Worm (Caenorhabditis elegans): Measurements from ENCODE around the gene W06H8.6.
A peak's percentile ranks its signal among the peaks of the same experiment; 100 is the strongest.

The W06H8.6 gene

DNA sequence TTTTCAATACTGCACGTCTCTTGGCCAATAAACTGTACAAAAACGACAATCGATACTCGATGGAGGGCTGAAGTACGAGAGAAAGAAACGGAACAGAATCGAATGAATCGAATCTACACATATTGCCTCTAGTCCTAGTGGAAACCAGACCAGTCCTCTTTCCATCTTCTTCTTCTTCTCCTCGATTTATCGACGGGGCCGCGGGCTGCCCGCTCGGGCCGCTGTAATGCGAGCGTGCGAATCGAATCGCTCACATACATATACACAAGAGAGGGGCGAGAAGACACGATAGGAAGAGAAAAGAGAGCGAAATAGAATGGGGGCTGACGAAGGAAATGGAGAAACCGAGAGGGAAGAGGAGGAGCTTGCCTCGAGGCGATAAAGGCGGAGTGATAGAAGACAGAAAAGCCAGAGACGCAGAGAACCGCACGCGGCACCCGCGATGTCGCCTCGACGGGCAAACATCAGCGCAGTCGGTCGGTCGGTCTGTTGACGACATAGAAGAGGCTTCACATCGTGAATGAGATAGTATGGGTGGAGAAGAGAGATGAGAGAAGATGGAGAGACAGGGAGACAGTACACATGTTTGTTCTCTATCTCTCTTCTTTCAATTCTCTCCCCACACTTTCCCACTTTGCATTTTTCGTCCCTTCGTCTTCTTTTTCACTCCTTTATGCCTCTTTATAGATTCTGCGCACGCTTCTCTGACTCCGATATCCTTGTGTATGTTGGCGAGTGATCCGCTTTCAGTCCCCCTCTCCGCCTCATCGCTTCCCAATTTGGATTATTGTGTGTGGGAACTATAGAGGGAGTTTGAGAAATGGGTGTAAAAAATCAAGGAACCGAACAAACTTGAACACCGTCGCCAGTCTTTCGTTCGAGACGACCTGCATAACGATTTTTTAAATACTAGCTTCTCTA lies 776 bp upstream of the W06H8.6 start (continued):
- TF ChIP-seq nfyb-1 (GFP tag; IDR thresholded peaks at IDR 0.05) (peak; percentile 94; the same call in 1 of the 2 replicates), egrh-3 (GFP tag; IDR thresholded peaks at IDR 0.05) (peak; percentile 87), nhr-80 (tag; optimal IDR thresholded peaks at IDR 0.05) (peak; percentile 36), Y95B8A.8 (GFP tag; IDR thresholded peaks at IDR 0.05) (peak; percentile 39; the same call in 1 of the 2 replicates), dpff-1 (tag; optimal IDR thresholded peaks at IDR 0.05) (no peak), unc-130 (GFP tag; optimal IDR thresholded peaks at IDR 0.05) (no peak), lin-40 (tag; optimal IDR thresholded peaks at IDR 0.05) (peak; percentile 92), F49E8.2 (tag; optimal IDR thresholded peaks at IDR 0.05; ENCODE audit: insufficient read depth) (no peak), lin-35 (GFP tag; optimal IDR thresholded peaks at IDR 0.05) (peak in 1 of 3 experiments; percentile 75), rec-8 (tag; optimal IDR thresholded peaks at IDR 0.05) (no peak), zfh-2 (GFP tag; conservative IDR thresholded peaks at IDR 0.05) (peak; percentile 99), ceh-79 (tag; optimal IDR thresholded peaks at IDR 0.05) (no peak), chd-7 (tag; optimal IDR thresholded peaks at IDR 0.05) (peak; percentile 94), tlf-1 (GFP tag; optimal IDR thresholded peaks at IDR 0.05) (peak; percentile 36), bed-2 (GFP tag; IDR thresholded peaks at IDR 0.05) (0 out of 2 replicates have a peak, but pooled peaks have one; percentile 38), mcd-1 (GFP tag; IDR thresholded peaks at IDR 0.05) (peak; percentile 76), hmg-1.2 (GFP tag; IDR thresholded peaks at IDR 0.05) (peak; percentile 97), mxl-1 (tag; optimal IDR thresholded peaks at IDR 0.05) (peak; percentile 42), die-1 (tag; optimal IDR thresholded peaks at IDR 0.05) (peak; percentile 59), zim-3 (tag; optimal IDR thresholded peaks at IDR 0.05) (no peak), lsy-27 (tag; optimal IDR thresholded peaks at IDR 0.05; ENCODE audit: borderline replicate concordance, insufficient read depth) (no peak), akir-1 (GFP tag; optimal IDR thresholded peaks at IDR 0.05) (peak; percentile 45), T26A5.8 (tag; optimal IDR thresholded peaks at IDR 0.05) (no peak), hmg-20 (GFP tag; IDR thresholded peaks at IDR 0.05) (no peak), ceh-100 (GFP tag; IDR thresholded peaks at IDR 0.05) (no peak), Y56A3A.18 (GFP tag; IDR thresholded peaks at IDR 0.05) (peak; percentile 88; the same call in 1 of the 2 replicates), pbrm-1 (GFP tag; IDR thresholded peaks at IDR 0.05) (peak; percentile 81), madf-6 (GFP tag; IDR thresholded peaks at IDR 0.05) (peak; percentile 17; the same call in 1 of the 2 replicates), F57C9.4 (tag; optimal IDR thresholded peaks at IDR 0.05) (no peak), ztf-18 (tag; optimal IDR thresholded peaks at IDR 0.05) (peak; percentile 32), K11D2.4 (GFP tag; IDR thresholded peaks at IDR 0.05) (peak; percentile 81; the same call in 1 of the 2 replicates)

DNA sequence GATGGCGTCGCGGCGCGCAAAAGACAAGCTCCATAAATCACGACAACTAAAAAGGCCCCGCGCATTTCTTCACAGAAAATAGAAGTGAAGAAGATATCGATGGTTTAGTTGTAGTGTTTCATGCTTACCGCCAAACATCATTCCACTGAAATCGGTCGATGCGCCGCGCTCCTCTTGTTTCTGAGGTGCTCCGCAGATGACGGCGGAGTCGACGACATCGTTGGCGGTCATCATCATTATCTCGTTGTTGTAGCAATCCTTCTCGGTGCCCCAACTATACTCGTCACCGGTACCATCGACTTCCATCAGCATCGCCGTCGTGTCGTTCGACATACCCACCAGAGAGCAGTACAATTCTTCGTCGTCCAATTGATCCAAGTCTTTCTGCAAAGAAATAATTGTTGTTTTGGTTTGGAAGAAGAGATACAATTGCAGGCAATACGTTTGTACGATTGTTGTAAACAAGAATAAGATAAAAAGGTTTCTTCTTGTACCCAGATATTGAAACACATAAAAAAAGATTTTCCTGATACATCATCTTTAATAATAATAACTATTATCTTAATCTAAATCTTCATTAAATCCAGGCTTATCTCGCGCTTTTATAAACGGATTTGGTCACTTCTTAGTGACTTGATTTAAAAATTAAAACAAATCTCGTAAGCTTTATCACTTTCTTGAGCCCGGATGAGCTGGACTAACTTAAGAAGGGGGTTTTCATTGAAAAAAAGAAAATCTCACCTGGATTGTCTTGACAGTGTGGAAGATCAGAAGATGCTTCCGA lies 873 bp downstream of the W06H8.6 start:
- TF ChIP-seq cebp-1 (GFP tag; IDR thresholded peaks at IDR 0.05) = no peak
- TF ChIP-seq cebp-1 (tag; optimal IDR thresholded peaks at IDR 0.05) = peak; percentile 30
- TF ChIP-seq ZK185.1 (tag; optimal IDR thresholded peaks at IDR 0.05; ENCODE audit: poor library complexity, severe bottlenecking) = peak; percentile 6
- TF ChIP-seq T07F8.4 (tag; optimal IDR thresholded peaks at IDR 0.05) = no peak
- 0 out of 2 replicates have a peak, but pooled peaks have one; percentile 12 for TF ChIP-seq nfya-2 (GFP tag; IDR thresholded peaks at IDR 0.05)
- no peak for TF ChIP-seq ztf-28 (GFP tag; IDR thresholded peaks at IDR 0.05)
- 0 out of 2 replicates have a peak, but pooled peaks have one; percentile 15 for TF ChIP-seq madf-3 (GFP tag; IDR thresholded peaks at IDR 0.05)
- TF ChIP-seq zfh-2 (GFP tag; conservative IDR thresholded peaks at IDR 0.05) = peak; percentile 71
- peak; percentile 25; the same call in 1 of the 2 replicates for TF ChIP-seq hmg-20 (GFP tag; IDR thresholded peaks at IDR 0.05)
- TF ChIP-seq repo-1 (tag; optimal IDR thresholded peaks at IDR 0.05) = peak; percentile 56
- TF ChIP-seq rcor-1 (GFP tag; IDR thresholded peaks at IDR 0.05) = no peak
- TF ChIP-seq nfyb-1 (GFP tag; IDR thresholded peaks at IDR 0.05) = peak; percentile 23
- peak; percentile 29 for TF ChIP-seq F52B5.7 (tag; optimal IDR thresholded peaks at IDR 0.05)
- TF ChIP-seq Y53G8AR.9 (GFP tag; conservative IDR thresholded peaks at IDR 0.05) = 0 out of 2 replicates have a peak, but pooled peaks have one; percentile 10
- peak; percentile 36; the same call in 1 of the 2 replicates for TF ChIP-seq mcd-1 (GFP tag; IDR thresholded peaks at IDR 0.05)
- TF ChIP-seq gei-17 (GFP tag; optimal IDR thresholded peaks at IDR 0.05) = peak; percentile 4
- TF ChIP-seq K11D2.4 (GFP tag; IDR thresholded peaks at IDR 0.05) = 0 out of 2 replicates have a peak, but pooled peaks have one; percentile 28
- TF ChIP-seq F22D6.2 (tag; optimal IDR thresholded peaks at IDR 0.05) = no peak
- peak; percentile 27 for TF ChIP-seq chd-7 (tag; optimal IDR thresholded peaks at IDR 0.05)

All from whole organism, young adult.